Worm (Caenorhabditis elegans) whole organism, late embryonic: Measurements from ENCODE around the gene C14E2.1.

Experiments used
- C08G9.2 ChIP-seq: sonication (generic microtip); optimal IDR thresholded peaks from 2 replicates; lab custom pipeline; 2016; ENCODE audit warnings: mild to moderate bottlenecking, missing genetic modification characterization, moderate library complexity, missing compliant biosample characterization
- C38D4.7 ChIP-seq: fragments of 200-800 bp; sonication (Bioruptor generic); optimal IDR thresholded peaks from 2 replicates; lab custom pipeline; 2018; ENCODE audit warnings: mild to moderate bottlenecking, missing genetic modification characterization, moderate library complexity, missing compliant biosample characterization
- F13H6.1 ChIP-seq: sonication (generic microtip); optimal IDR thresholded peaks from 2 replicates; lab custom pipeline; 2016; ENCODE audit warnings: missing genetic modification characterization, missing compliant biosample characterization
- K02D7.2 ChIP-seq: sonication (generic microtip); optimal IDR thresholded peaks from 2 replicates; lab custom pipeline; 2017; ENCODE audit warnings: mild to moderate bottlenecking, missing genetic modification characterization, missing compliant biosample characterization
- T23F11.4 ChIP-seq: fragments of 200-800 bp; sonication (Bioruptor generic); optimal IDR thresholded peaks from 2 replicates; lab custom pipeline; 2018; ENCODE audit warnings: mild to moderate bottlenecking, missing genetic modification characterization, missing compliant biosample characterization
- Y22D7AL.16 ChIP-seq: sonication (generic microtip); optimal IDR thresholded peaks from 2 replicates; lab custom pipeline; 2016; ENCODE audit warnings: missing genetic modification characterization, missing compliant biosample characterization
- ahr-1 ChIP-seq: sonication (generic microtip); optimal IDR thresholded peaks from 2 replicates; lab custom pipeline; 2016; ENCODE audit warnings: missing genetic modification characterization, missing compliant biosample characterization
- ceh-14 ChIP-seq: sonication (generic microtip); optimal IDR thresholded peaks from 2 replicates; lab custom pipeline; 2016; ENCODE audit warnings: missing genotype, missing genetic modification characterization, missing compliant biosample characterization
- ceh-18 ChIP-seq: sonication (generic microtip); optimal IDR thresholded peaks from 2 replicates; lab custom pipeline; 2016; ENCODE audit warnings: missing genetic modification characterization, missing compliant biosample characterization
- ceh-19 ChIP-seq: fragments of 200-800 bp; sonication (Bioruptor generic); optimal IDR thresholded peaks from 2 replicates; lab custom pipeline; 2018; ENCODE audit warnings: mild to moderate bottlenecking, missing genetic modification characterization, missing compliant biosample characterization
- ceh-2 ChIP-seq: sonication (generic microtip); optimal IDR thresholded peaks from 2 replicates; lab custom pipeline; 2016; ENCODE audit warnings: missing genotype, missing genetic modification characterization, missing compliant biosample characterization
- ceh-24 ChIP-seq: sonication (generic microtip); optimal IDR thresholded peaks from 2 replicates; lab custom pipeline; 2016; ENCODE audit warnings: mild to moderate bottlenecking, missing genetic modification characterization, missing compliant biosample characterization
- ceh-31 ChIP-seq: sonication (generic microtip); optimal IDR thresholded peaks from 2 replicates; lab custom pipeline; 2016; ENCODE audit warnings: missing genetic modification characterization, missing compliant biosample characterization
- ceh-34 ChIP-seq: sonication (generic microtip); optimal IDR thresholded peaks from 2 replicates; lab custom pipeline; 2016; ENCODE audit warnings: mild to moderate bottlenecking, missing genetic modification characterization, missing compliant biosample characterization
- ceh-45 ChIP-seq: fragments of 200-800 bp; sonication (Bioruptor generic); IDR thresholded peaks from 2 replicates; pipeline ENCODE4 v1.3.6; 2022; ENCODE audit warnings: missing genetic modification reagents, missing genetic modification characterization, missing compliant biosample characterization
- ceh-48 ChIP-seq: sonication (generic microtip); optimal IDR thresholded peaks from 2 replicates; lab custom pipeline; 2016; ENCODE audit warnings: missing genetic modification characterization, inconsistent platforms, missing compliant biosample characterization
- ceh-6 ChIP-seq: fragments of 200-800 bp; sonication (Bioruptor generic); optimal IDR thresholded peaks from 2 replicates; lab custom pipeline; 2018; ENCODE audit warnings: mild to moderate bottlenecking, missing genetic modification characterization, missing compliant biosample characterization
- elt-2 ChIP-seq: sonication (generic microtip); optimal IDR thresholded peaks from 2 replicates; lab custom pipeline; 2016; ENCODE audit warnings: missing genetic modification reagents, missing genetic modification characterization, missing compliant biosample characterization
- ets-4 ChIP-seq: sonication (generic microtip); optimal IDR thresholded peaks from 2 replicates; lab custom pipeline; 2016; ENCODE audit warnings: missing genetic modification characterization, missing compliant biosample characterization
- eyg-1 ChIP-seq: sonication (generic microtip); optimal IDR thresholded peaks from 2 replicates; lab custom pipeline; 2016; ENCODE audit warnings: missing genotype, missing genetic modification characterization, missing compliant biosample characterization
- fkh-10 ChIP-seq: fragments of 150-350 bp; optimal IDR thresholded peaks from 2 replicates; lab custom pipeline; 2014; ENCODE audit warnings: missing biosample characterization, missing genetic modification reagents, missing genetic modification characterization
- fkh-6 ChIP-seq: sonication (generic microtip); optimal IDR thresholded peaks from 2 replicates; lab custom pipeline; 2016; ENCODE audit warnings: missing genetic modification characterization, missing compliant biosample characterization
- hlh-30 ChIP-seq: sonication (generic microtip); optimal IDR thresholded peaks from 2 replicates; lab custom pipeline; 2017; ENCODE audit warnings: antibody characterized with exemption, missing genetic modification characterization, missing compliant biosample characterization; ENCODE audit not compliant: insufficient read depth
- hlh-8 ChIP-seq: sonication (generic microtip); optimal IDR thresholded peaks from 2 replicates; lab custom pipeline; 2016; ENCODE audit warnings: missing genotype, missing genetic modification characterization, missing compliant biosample characterization
- madf-2 ChIP-seq: sonication (generic microtip); optimal IDR thresholded peaks from 2 replicates; lab custom pipeline; 2017; ENCODE audit warnings: missing genetic modification characterization, missing compliant biosample characterization
- mec-3 ChIP-seq: sonication (generic microtip); optimal IDR thresholded peaks from 2 replicates; lab custom pipeline; 2016; ENCODE audit warnings: borderline replicate concordance, missing genetic modification characterization, missing compliant biosample characterization
- nfya-1 ChIP-seq: sonication (generic microtip); optimal IDR thresholded peaks from 2 replicates; lab custom pipeline; 2017; ENCODE audit warnings: missing genetic modification characterization, mild to moderate bottlenecking, missing compliant biosample characterization, antibody characterized with exemption, moderate library complexity
- nhr-11 ChIP-seq: fragments of 150-350 bp; optimal IDR thresholded peaks from 2 replicates; lab custom pipeline; 2014; ENCODE audit warnings: missing biosample characterization, missing genetic modification characterization
- nhr-232 ChIP-seq: sonication (generic microtip); optimal IDR thresholded peaks from 2 replicates; lab custom pipeline; 2016; ENCODE audit warnings: missing genetic modification characterization, missing compliant biosample characterization
- odd-2 ChIP-seq: sonication (generic microtip); optimal IDR thresholded peaks from 2 replicates; lab custom pipeline; 2017; ENCODE audit warnings: antibody characterized with exemption, mild to moderate bottlenecking, missing genetic modification characterization, missing compliant biosample characterization
- pag-3 ChIP-seq: sonication (generic microtip); optimal IDR thresholded peaks from 2 replicates; lab custom pipeline; 2016; ENCODE audit warnings: missing compliant biosample characterization, missing genetic modification characterization, borderline replicate concordance
- pat-9 ChIP-seq: fragments of 200-800 bp; sonication (Bioruptor generic); optimal IDR thresholded peaks from 2 replicates; lab custom pipeline; 2018; ENCODE audit warnings: mild to moderate bottlenecking, missing genetic modification characterization, moderate library complexity, missing compliant biosample characterization
- pha-4 ChIP-seq: fragments of 150-350 bp; optimal IDR thresholded peaks from 2 replicates; lab custom pipeline; 2018; ENCODE audit warnings: missing biosample characterization, missing genetic modification reagents, missing genetic modification characterization
- pqm-1 ChIP-seq: sonication (generic microtip); optimal IDR thresholded peaks from 2 replicates; lab custom pipeline; 2016; ENCODE audit warnings: missing genetic modification characterization, missing compliant biosample characterization
- ref-2 ChIP-seq: sonication (generic microtip); optimal IDR thresholded peaks from 2 replicates; lab custom pipeline; 2016; ENCODE audit warnings: missing genetic modification characterization, missing compliant biosample characterization
- rnt-1 ChIP-seq: sonication (generic microtip); optimal IDR thresholded peaks from 2 replicates; lab custom pipeline; 2016; ENCODE audit warnings: missing genetic modification characterization, missing compliant biosample characterization
- sdc-2 ChIP-seq: sonication (generic microtip); optimal IDR thresholded peaks from 2 replicates; lab custom pipeline; 2016; ENCODE audit warnings: missing genotype, missing genetic modification characterization, missing compliant biosample characterization
- sox-2 ChIP-seq: fragments of 200-800 bp; sonication (Bioruptor generic); IDR thresholded peaks from 2 replicates; pipeline ENCODE4 v1.3.6; 2022; ENCODE audit warnings: missing genetic modification reagents, missing genetic modification characterization, missing compliant biosample characterization
- syd-9 ChIP-seq: sonication (generic microtip); optimal IDR thresholded peaks from 2 replicates; lab custom pipeline; 2016; ENCODE audit warnings: mild to moderate bottlenecking, missing genetic modification characterization, moderate library complexity, missing compliant biosample characterization
- tbx-2 ChIP-seq: sonication (generic microtip); optimal IDR thresholded peaks from 2 replicates; lab custom pipeline; 2016; ENCODE audit warnings: missing genetic modification characterization, missing compliant biosample characterization
- unc-42 ChIP-seq: sonication (generic microtip); optimal IDR thresholded peaks from 2 replicates; lab custom pipeline; 2016; ENCODE audit warnings: missing genotype, missing genetic modification characterization, missing compliant biosample characterization
- unc-55 ChIP-seq: sonication (generic microtip); optimal IDR thresholded peaks from 2 replicates; lab custom pipeline; 2017; ENCODE audit warnings: missing biosample characterization, missing genetic modification reagents, missing genetic modification characterization

C14E2.1 gene

ce11 chrX:1856160-1856559, 29.9 kb downstream of the C14E2.1 start, which contains the start of gene ceh-39:
Gene ceh-39 (minus strand): TSS chrX:1856172.
- peak; percentile 9 for TF ChIP-seq fkh-10
- TF ChIP-seq nfya-1 (tag; lab: Kevin White, UChicago): peak; percentile 76
- peak; percentile 11 for TF ChIP-seq ceh-19 (GFP tag; lab: Kevin White, UChicago)
- no peak for TF ChIP-seq ets-4 (tag; lab: Kevin White, UChicago)
- TF ChIP-seq hlh-30 (tag; lab: Kevin White, UChicago): peak; percentile 36
- TF ChIP-seq hlh-8 (tag; lab: Kevin White, UChicago): no peak
- peak; percentile 94 for TF ChIP-seq sdc-2 (tag; lab: Kevin White, UChicago)
- TF ChIP-seq K02D7.2: no peak
- peak; percentile 44 for TF ChIP-seq ceh-2
- peak; percentile 70 for TF ChIP-seq unc-42 (tag; lab: Kevin White, UChicago)
- TF ChIP-seq ref-2 (tag; lab: Kevin White, UChicago): peak; percentile 74
- no peak for TF ChIP-seq ceh-24
- peak; percentile 66 for TF ChIP-seq tbx-2 (tag; lab: Kevin White, UChicago)
- TF ChIP-seq rnt-1: no peak
- TF ChIP-seq Y22D7AL.16: no peak
- no peak for TF ChIP-seq nhr-11 (tag; lab: Kevin White, UChicago)
- TF ChIP-seq eyg-1 (tag; lab: Kevin White, UChicago): no peak
- TF ChIP-seq ahr-1 (tag; lab: Kevin White, UChicago): no peak
- TF ChIP-seq ceh-6: no peak
- TF ChIP-seq sox-2 (GFP tag; lab: Robert Waterston, UW): no peak
- peak; percentile 22 for TF ChIP-seq pqm-1 (tag; lab: Kevin White, UChicago)
- peak; percentile 20 for TF ChIP-seq T23F11.4 (GFP tag; lab: Kevin White, UChicago)
- peak; percentile 3 for TF ChIP-seq fkh-6 (tag; lab: Kevin White, UChicago)
- no peak for TF ChIP-seq odd-2 (tag; lab: Kevin White, UChicago)
- TF ChIP-seq ceh-34 (tag; lab: Kevin White, UChicago): peak; percentile 59
- TF ChIP-seq elt-2: peak; percentile 27
- TF ChIP-seq syd-9 (tag; lab: Kevin White, UChicago): no peak
- no peak for TF ChIP-seq ceh-45 (GFP tag; lab: Robert Waterston, UW)
- no peak for TF ChIP-seq F13H6.1 (tag; lab: Kevin White, UChicago)
- TF ChIP-seq ceh-14 (tag; lab: Kevin White, UChicago): peak; percentile 16
- TF ChIP-seq unc-55 (GFP tag; lab: Kevin White, UChicago): peak; percentile 55
- TF ChIP-seq C08G9.2 (tag; lab: Kevin White, UChicago): peak; percentile 37
- TF ChIP-seq ceh-48: no peak
- peak; percentile 84 for TF ChIP-seq ceh-31 (tag; lab: Kevin White, UChicago)
- TF ChIP-seq ceh-18: peak; percentile 65

DNA sequence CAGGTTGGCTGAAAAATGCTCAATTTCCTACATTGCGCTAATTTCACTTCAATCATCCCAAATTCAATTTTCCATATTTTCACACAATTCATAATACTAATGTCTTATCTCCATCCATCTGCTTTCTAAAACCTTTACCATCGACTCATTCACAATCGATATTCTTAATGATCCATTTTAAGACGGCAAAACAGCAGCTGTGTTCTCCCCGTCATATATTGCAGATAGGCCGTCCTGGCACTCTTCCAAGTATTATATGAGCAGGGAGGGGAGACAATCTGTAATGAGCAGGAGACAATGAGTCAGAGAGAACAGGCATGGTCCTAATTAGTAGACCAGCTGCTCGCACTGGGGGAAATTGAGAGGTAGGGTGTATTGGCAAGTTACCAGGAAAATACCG, 31.5 kb downstream of the C14E2.1 start:
- no peak for TF ChIP-seq nhr-232 (tag; lab: Kevin White, UChicago)
- TF ChIP-seq mec-3 (tag; lab: Kevin White, UChicago): no peak
- TF ChIP-seq ceh-48: no peak
- TF ChIP-seq pag-3 (tag; lab: Kevin White, UChicago): no peak
- TF ChIP-seq hlh-8 (tag; lab: Kevin White, UChicago): no peak
- TF ChIP-seq eyg-1 (tag; lab: Kevin White, UChicago): no peak
- TF ChIP-seq pha-4 (tag; lab: Kevin White, UChicago): no peak
- no peak for TF ChIP-seq C08G9.2 (tag; lab: Kevin White, UChicago)
- no peak for TF ChIP-seq pat-9
- TF ChIP-seq C38D4.7 (GFP tag; lab: Kevin White, UChicago): no peak
- TF ChIP-seq madf-2 (tag; lab: Kevin White, UChicago): no peak
- no peak for TF ChIP-seq sox-2 (GFP tag; lab: Robert Waterston, UW)
- no peak for TF ChIP-seq ceh-6
- TF ChIP-seq ceh-31 (tag; lab: Kevin White, UChicago): no peak
- no peak for TF ChIP-seq F13H6.1 (tag; lab: Kevin White, UChicago)
- no peak for TF ChIP-seq unc-55 (GFP tag; lab: Kevin White, UChicago)
